Fruit fly (Drosophila melanogaster) whole organism, embryonic: ENCODE measurements around the gene GstD11.

ENCODE experiments used
- Abd-B ChIP-seq: fragments of 200-800 bp; sonication (Bioruptor generic); optimal IDR thresholded peaks from 2 replicates; lab custom pipeline; 2018; ENCODE audit warnings: missing biosample characterization, mild to moderate bottlenecking, missing genetic modification characterization, moderate library complexity
- Ada2b ChIP-seq: fragments of 200-800 bp; sonication (Bioruptor generic); IDR thresholded peaks from 2 replicates; pipeline ENCODE4 v1.3.6; 2022; ENCODE audit warnings: missing biosample characterization, missing genetic modification characterization
- CG12744 ChIP-seq: fragments of 200-800 bp; sonication (Bioruptor generic); optimal IDR thresholded peaks from 2 replicates; lab custom pipeline; 2016; ENCODE audit warnings: missing biosample characterization, missing genetic modification characterization
- CG13424 ChIP-seq: fragments of 200-800 bp; sonication (Bioruptor generic); optimal IDR thresholded peaks from 2 replicates; lab custom pipeline; 2019; ENCODE audit warnings: missing biosample characterization, mild to moderate bottlenecking, missing genetic modification characterization, moderate library complexity
- CG13624 ChIP-seq: fragments of 200-800 bp; sonication (Bioruptor generic); optimal IDR thresholded peaks from 2 replicates; lab custom pipeline; 2016; ENCODE audit warnings: missing biosample characterization, missing genetic modification characterization
- CG14014 ChIP-seq: fragments of 200-800 bp; sonication (Bioruptor generic); IDR thresholded peaks from 2 replicates; pipeline ENCODE4 v1.3.6; 2022; ENCODE audit warnings: missing biosample characterization, missing genetic modification characterization
- CG15011 ChIP-seq: fragments of 200-800 bp; sonication (Bioruptor generic); optimal IDR thresholded peaks from 3 replicates; lab custom pipeline; 2018; ENCODE audit warnings: missing biosample characterization, mild to moderate bottlenecking, missing genetic modification characterization
- CG1603 ChIP-seq: fragments of 200-800 bp; sonication (Bioruptor generic); optimal IDR thresholded peaks from 2 replicates; lab custom pipeline; 2019; ENCODE audit warnings: missing biosample characterization, mild to moderate bottlenecking, missing genetic modification characterization, moderate library complexity
- CG17359 ChIP-seq: fragments of 200-800 bp; sonication (Bioruptor generic); optimal IDR thresholded peaks from 3 replicates; lab custom pipeline; 2018; ENCODE audit warnings: missing biosample characterization, mild to moderate bottlenecking, missing genetic modification characterization, moderate library complexity
- CG17802 ChIP-seq: fragments of 200-800 bp; sonication (Bioruptor generic); optimal IDR thresholded peaks from 2 replicates; lab custom pipeline; 2018; ENCODE audit warnings: missing biosample characterization, mild to moderate bottlenecking, missing genetic modification characterization, moderate library complexity
- CG17829 ChIP-seq: fragments of 200-800 bp; optimal IDR thresholded peaks from 2 replicates; lab custom pipeline; 2019; ENCODE audit warnings: missing biosample characterization, mild to moderate bottlenecking, missing genetic modification characterization, moderate library complexity
- CG2199 ChIP-seq: fragments of 200-800 bp; sonication (Bioruptor generic); IDR thresholded peaks from 3 replicates; pipeline ENCODE4 v1.3.6; 2022; ENCODE audit warnings: missing biosample characterization, missing genetic modification characterization
- CG30403 ChIP-seq: fragments of 200-800 bp; sonication (Bioruptor generic); optimal IDR thresholded peaks from 3 replicates; lab custom pipeline; 2016; ENCODE audit warnings: missing biosample characterization, missing genetic modification characterization
- CG31388 ChIP-seq: fragments of 200-800 bp; sonication (Bioruptor generic); optimal IDR thresholded peaks from 2 replicates; lab custom pipeline; 2016; ENCODE audit warnings: missing biosample characterization, missing genetic modification characterization
- CG3847 ChIP-seq: fragments of 200-800 bp; sonication (Bioruptor generic); IDR thresholded peaks from 2 replicates; pipeline ENCODE4 v1.3.6; 2022; ENCODE audit warnings: missing biosample characterization, missing genetic modification characterization
- CG4404 ChIP-seq: fragments of 200-800 bp; sonication (Bioruptor generic); IDR thresholded peaks from 2 replicates; pipeline ENCODE4 v1.3.6; 2022; ENCODE audit warnings: missing biosample characterization, missing genetic modification characterization
- CG6654 ChIP-seq: fragments of 200-800 bp; sonication (Bioruptor generic); optimal IDR thresholded peaks from 2 replicates; lab custom pipeline; 2017; ENCODE audit warnings: missing biosample characterization, mild to moderate bottlenecking, missing genetic modification characterization
- CG9797 ChIP-seq: fragments of 200-800 bp; sonication (Bioruptor generic); optimal IDR thresholded peaks from 3 replicates; lab custom pipeline; 2018; ENCODE audit warnings: missing biosample characterization, mild to moderate bottlenecking, missing genetic modification characterization
- Dek ChIP-seq: fragments of 200-800 bp; sonication (Bioruptor generic); optimal IDR thresholded peaks from 3 replicates; lab custom pipeline; 2019; ENCODE audit warnings: missing biosample characterization, mild to moderate bottlenecking, missing genetic modification characterization, moderate library complexity
- Dp ChIP-seq: fragments of 200-800 bp; sonication (Bioruptor generic); optimal IDR thresholded peaks from 2 replicates; lab custom pipeline; 2018; ENCODE audit warnings: missing biosample characterization, mild to moderate bottlenecking, missing genetic modification characterization, moderate library complexity
- Dref ChIP-seq: fragments of 200-800 bp; sonication (Bioruptor generic); IDR thresholded peaks from 2 replicates; pipeline ENCODE4 v1.3.6; 2022; ENCODE audit warnings: missing biosample characterization, missing genetic modification characterization
- Ets97D ChIP-seq: fragments of 200-800 bp; sonication (Bioruptor generic); optimal IDR thresholded peaks from 3 replicates; lab custom pipeline; 2016; ENCODE audit warnings: missing biosample characterization, missing genetic modification characterization
- Fer1 ChIP-seq: fragments of 200-800 bp; sonication (Bioruptor generic); optimal IDR thresholded peaks from 2 replicates; lab custom pipeline; 2017; ENCODE audit warnings: missing biosample characterization, mild to moderate bottlenecking, missing genetic modification characterization
- HLH54F ChIP-seq: fragments of 200-800 bp; sonication (Bioruptor generic); optimal IDR thresholded peaks from 3 replicates; lab custom pipeline; 2016; ENCODE audit warnings: missing biosample characterization, missing genetic modification characterization
- HmgZ ChIP-seq: fragments of 200-800 bp; sonication (Bioruptor generic); optimal IDR thresholded peaks from 2 replicates; lab custom pipeline; 2018; ENCODE audit warnings: missing biosample characterization, mild to moderate bottlenecking, missing genetic modification characterization
- Hsf ChIP-seq: fragments of 200-800 bp; sonication (Bioruptor generic); optimal IDR thresholded peaks from 3 replicates; lab custom pipeline; 2016; ENCODE audit warnings: missing biosample characterization, missing genetic modification characterization
- MBD-R2 ChIP-seq: fragments of 200-800 bp; sonication (Bioruptor generic); IDR thresholded peaks from 2 replicates; pipeline ENCODE4 v1.3.6; 2022; ENCODE audit warnings: missing biosample characterization, missing genetic modification characterization
- MESR4 ChIP-seq: fragments of 200-800 bp; sonication (Bioruptor generic); optimal IDR thresholded peaks from 2 replicates; lab custom pipeline; 2018; ENCODE audit warnings: missing biosample characterization, mild to moderate bottlenecking, missing genetic modification characterization, moderate library complexity
- Max ChIP-seq: fragments of 200-800 bp; sonication (Bioruptor generic); optimal IDR thresholded peaks from 2 replicates; lab custom pipeline; 2016; ENCODE audit warnings: missing biosample characterization, mild to moderate bottlenecking, missing genetic modification characterization
- Med ChIP-seq: fragments of 200-800 bp; sonication (Bioruptor generic); peaks from one replicate; lab custom pipeline; 2016; ENCODE audit warnings: missing biosample characterization, missing genetic modification characterization, mild to moderate bottlenecking, inconsistent platforms, moderate library complexity
- Myb ChIP-seq: fragments of 200-800 bp; sonication (Bioruptor generic); optimal IDR thresholded peaks from 2 replicates; lab custom pipeline; 2016; ENCODE audit warnings: missing biosample characterization, missing genetic modification characterization
- Opbp ChIP-seq: fragments of 200-800 bp; sonication (Bioruptor generic); IDR thresholded peaks from 3 replicates; pipeline ENCODE4 v1.3.6; 2022; ENCODE audit warnings: missing biosample characterization, missing genetic modification characterization; ENCODE audit not compliant: partially characterized antibody
- Side ChIP-seq: fragments of 200-800 bp; sonication (Bioruptor generic); optimal IDR thresholded peaks from 2 replicates; lab custom pipeline; 2016; ENCODE audit warnings: missing biosample characterization, missing genetic modification characterization
- Sry-δ ChIP-seq: fragments of 200-800 bp; sonication (Bioruptor generic); optimal IDR thresholded peaks from 2 replicates; lab custom pipeline; 2016; ENCODE audit warnings: missing biosample characterization, missing genetic modification characterization
- TFAM ChIP-seq: fragments of 200-800 bp; sonication (Bioruptor generic); optimal IDR thresholded peaks from 2 replicates; lab custom pipeline; 2017; ENCODE audit warnings: missing biosample characterization, missing genetic modification characterization, inconsistent platforms
- YL-1 ChIP-seq: fragments of 200-800 bp; sonication (Bioruptor generic); optimal IDR thresholded peaks from 3 replicates; lab custom pipeline; 2017; ENCODE audit warnings: missing biosample characterization, mild to moderate bottlenecking, missing genetic modification characterization
- al ChIP-seq: fragments of 200-800 bp; sonication (Bioruptor generic); IDR thresholded peaks from 2 replicates; pipeline ENCODE4 v1.3.6; 2022; ENCODE audit warnings: missing biosample characterization, missing genetic modification characterization
- amos ChIP-seq: fragments of 200-800 bp; sonication (Bioruptor generic); IDR thresholded peaks from 2 replicates; pipeline ENCODE4 v1.3.6; 2022; ENCODE audit warnings: missing biosample characterization, missing genetic modification characterization; ENCODE audit not compliant: partially characterized antibody
- bab2 ChIP-seq: fragments of 200-800 bp; sonication (Bioruptor generic); optimal IDR thresholded peaks from 2 replicates; lab custom pipeline; 2016; ENCODE audit warnings: missing biosample characterization, missing genetic modification characterization
- crp ChIP-seq, 2 experiments: fragments of 200-800 bp; sonication (Bioruptor generic); optimal IDR thresholded peaks; 2 replicates in 1 of 2; 3 replicates in 1 of 2; lab custom pipeline; 2017; ENCODE audit warnings: missing biosample characterization in 2 of 2, missing genetic modification characterization in 2 of 2, mild to moderate bottlenecking in 1 of 2, moderate library complexity in 1 of 2
- gcm2 ChIP-seq: fragments of 200-800 bp; sonication (Bioruptor generic); optimal IDR thresholded peaks from 2 replicates; lab custom pipeline; 2016; ENCODE audit warnings: missing biosample characterization, missing genetic modification characterization
- gro ChIP-seq: fragments of 200-800 bp; sonication (Bioruptor generic); optimal IDR thresholded peaks from 2 replicates; lab custom pipeline; 2016; ENCODE audit warnings: missing biosample characterization, missing genetic modification characterization
- hb ChIP-seq: fragments of 200-800 bp; sonication (Bioruptor generic); IDR thresholded peaks from 3 replicates; pipeline ENCODE4 v1.3.6; 2022; ENCODE audit warnings: missing biosample characterization, missing genetic modification characterization; ENCODE audit not compliant: partially characterized antibody
- maf-S ChIP-seq: fragments of 200-800 bp; sonication (Bioruptor generic); optimal IDR thresholded peaks from 2 replicates; lab custom pipeline; 2016; ENCODE audit warnings: missing biosample characterization, missing genetic modification characterization
- mam ChIP-seq: fragments of 200-800 bp; sonication (Bioruptor generic); optimal IDR thresholded peaks from 3 replicates; lab custom pipeline; 2016; ENCODE audit warnings: missing biosample characterization, missing genetic modification characterization
- org-1 ChIP-seq: fragments of 200-800 bp; sonication (Bioruptor generic); optimal IDR thresholded peaks from 2 replicates; lab custom pipeline; 2017; ENCODE audit warnings: missing biosample characterization, missing genetic modification characterization
- tup ChIP-seq: fragments of 200-800 bp; sonication (Bioruptor generic); optimal IDR thresholded peaks from 2 replicates; lab custom pipeline; 2016; ENCODE audit warnings: missing biosample characterization, mild to moderate bottlenecking, missing genetic modification characterization, moderate library complexity
- unpg ChIP-seq: fragments of 200-800 bp; sonication (Bioruptor generic); optimal IDR thresholded peaks from 3 replicates; lab custom pipeline; 2018; ENCODE audit warnings: missing biosample characterization, mild to moderate bottlenecking, missing genetic modification characterization, moderate library complexity
- zen ChIP-seq: fragments of 200-800 bp; sonication (Bioruptor generic); optimal IDR thresholded peaks from 3 replicates; lab custom pipeline; 2018; ENCODE audit warnings: missing biosample characterization, mild to moderate bottlenecking, missing genetic modification characterization, moderate library complexity

The GstD11 gene

DNA sequence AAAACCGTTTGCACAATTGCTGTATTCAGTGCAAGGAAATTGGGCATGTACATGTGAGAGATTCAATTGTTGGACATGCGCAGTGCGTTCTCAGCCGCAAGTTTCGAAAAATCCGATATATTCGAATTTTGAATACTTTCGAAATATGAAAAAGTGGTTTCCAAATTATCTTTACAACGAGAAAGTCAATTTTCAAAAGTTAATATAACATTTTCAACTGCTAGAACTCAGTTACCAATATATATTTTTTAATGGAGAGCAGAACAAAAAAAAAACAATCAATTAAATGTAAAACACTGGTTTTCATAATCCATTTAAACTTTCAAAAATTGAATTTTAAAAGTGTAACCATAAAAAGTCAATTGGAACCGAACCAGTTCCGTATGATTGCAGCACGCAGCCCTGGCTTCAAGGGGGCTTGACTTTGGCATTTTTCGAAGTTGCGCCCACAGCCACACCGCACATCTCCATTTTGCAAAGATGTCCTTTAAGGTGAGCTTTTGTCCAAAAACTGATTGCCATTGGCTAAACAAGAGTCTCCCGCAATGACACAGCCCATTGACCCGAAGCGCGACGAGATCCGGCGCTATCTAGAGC, 39.3 kb downstream of the GstD11 start, which contains the start of the genes Scgbeta and CG17202 (continued):
- TF ChIP-seq Fer1 (GFP tag; lab: Kevin White, UChicago), result peak; percentile 10
- TF ChIP-seq Hsf (GFP tag; lab: Kevin White, UChicago), result peak; percentile 17
- no peak for TF ChIP-seq CG15011 (GFP tag; lab: Kevin White, UChicago)
- TF ChIP-seq gcm2, result no peak
- peak; percentile 35; the same call in 1 of the 2 replicates for TF ChIP-seq CG14014 (GFP tag; lab: Robert Waterston, UW)
- peak; percentile 66 for TF ChIP-seq Dp
- TF ChIP-seq mam, result peak; percentile 28
- no peak for TF ChIP-seq CG17802
- TF ChIP-seq CG2199, result no peak
- TF ChIP-seq Ada2b (GFP tag; lab: Robert Waterston, UW), result 0 out of 2 replicates have a peak, but pooled peaks have one; percentile 5
- peak; percentile 37 for TF ChIP-seq CG30403 (GFP tag; lab: Kevin White, UChicago)
- TF ChIP-seq CG12744 (GFP tag; lab: Kevin White, UChicago), result peak; percentile 32
- peak; percentile 45; the same call in 1 of the 2 replicates for TF ChIP-seq Dref (GFP tag; lab: Robert Waterston, UW)
- peak; percentile 41 for TF ChIP-seq CG13424 (tag; lab: Kevin White, UChicago)
- peak; percentile 55; the same call in 1 of the 2 replicates for TF ChIP-seq amos (GFP tag; lab: Robert Waterston, UW)
- peak; percentile 65 for TF ChIP-seq Ets97D (GFP tag; lab: Kevin White, UChicago)
- 0 out of 3 replicates have a peak, but pooled peaks have one; percentile 22 for TF ChIP-seq Opbp (GFP tag; lab: Robert Waterston, UW)
- TF ChIP-seq CG31388 (GFP tag; lab: Kevin White, UChicago), result no peak
- no peak for TF ChIP-seq CG1603 (tag; lab: Kevin White, UChicago)
- TF ChIP-seq zen (tag; lab: Kevin White, UChicago), result peak; percentile 12
- peak; percentile 32 for TF ChIP-seq Dek (tag; lab: Kevin White, UChicago)
- TF ChIP-seq Max, result peak; percentile 23
- TF ChIP-seq bab2 (GFP tag; lab: Kevin White, UChicago), result peak; percentile 7
- TF ChIP-seq CG9797 (GFP tag; lab: Kevin White, UChicago), result peak; percentile 79
- no peak for TF ChIP-seq al (GFP tag; lab: Robert Waterston, UW)
- peak; percentile 42 for TF ChIP-seq gro (GFP tag; lab: Kevin White, UChicago)
- peak; percentile 27 for TF ChIP-seq CG17829 (tag; lab: Kevin White, UChicago)
- TF ChIP-seq CG3847 (GFP tag; lab: Robert Waterston, UW), result peak; percentile 39; the same call in 1 of the 2 replicates
- TF ChIP-seq Myb (GFP tag; lab: Kevin White, UChicago), result peak; percentile 85
- no peak for TF ChIP-seq unpg (GFP tag; lab: Kevin White, UChicago)
- TF ChIP-seq MESR4 (GFP tag; lab: Kevin White, UChicago), result peak; percentile 75
- TF ChIP-seq HmgZ (tag; lab: Kevin White, UChicago), result peak; percentile 62
- no peak for TF ChIP-seq TFAM (GFP tag; lab: Kevin White, UChicago)
- TF ChIP-seq hb (GFP tag; lab: Robert Waterston, UW), result no peak
- TF ChIP-seq Abd-B (GFP tag; lab: Kevin White, UChicago), result no peak
- TF ChIP-seq MBD-R2 (GFP tag; lab: Robert Waterston, UW), result peak; percentile 95
- TF ChIP-seq Med (GFP tag; lab: Kevin White, UChicago), result peak; percentile 69
- no peak for TF ChIP-seq org-1 (GFP tag; lab: Kevin White, UChicago)
- TF ChIP-seq CG6654 (GFP tag; lab: Kevin White, UChicago), result no peak
- peak; percentile 43 for TF ChIP-seq Sry-δ
- no peak for TF ChIP-seq tup (GFP tag; lab: Kevin White, UChicago)
- TF ChIP-seq CG13624 (GFP tag; lab: Kevin White, UChicago), result peak; percentile 30
- TF ChIP-seq CG4404 (GFP tag; lab: Robert Waterston, UW), result no peak
- no peak for TF ChIP-seq maf-S (GFP tag; lab: Kevin White, UChicago)
- TF ChIP-seq crp (GFP tag; optimal IDR thresholded peaks at IDR 0.05; lab: Kevin White, UChicago), result peak in 1 of 2 experiments; percentile 11
- peak; percentile 59 for TF ChIP-seq YL-1 (GFP tag; lab: Kevin White, UChicago)
- TF ChIP-seq HLH54F, result no peak
- TF ChIP-seq CG17359 (tag; lab: Kevin White, UChicago), result no peak
- peak; percentile 11 for TF ChIP-seq Side (GFP tag; lab: Kevin White, UChicago)
- TF ChIP-seq, all 482 proteins: peak for 79
